Worm (Caenorhabditis elegans) whole organism, early embryonic: ENCODE results near the gene cec-7.

Experiments
- B0310.2 ChIP-seq: sonication (generic microtip); optimal IDR thresholded peaks from 2 replicates; lab custom pipeline; 2016; ENCODE audit warnings: mild to moderate bottlenecking, missing genetic modification characterization, missing compliant biosample characterization
- aly-1 ChIP-seq: sonication (generic microtip); optimal IDR thresholded peaks from 2 replicates; lab custom pipeline; 2016; ENCODE audit warnings: missing genetic modification characterization, missing compliant biosample characterization
- ama-1 ChIP-seq: fragments of 150-350 bp; optimal IDR thresholded peaks from 2 replicates; lab custom pipeline; 2014
- ceh-13 ChIP-seq: fragments of 200-800 bp; sonication (Bioruptor generic); optimal IDR thresholded peaks from 2 replicates; lab custom pipeline; 2018; ENCODE audit warnings: mild to moderate bottlenecking, missing genetic modification characterization, missing compliant biosample characterization
- pes-1 ChIP-seq: fragments of 200-800 bp; sonication (Bioruptor generic); IDR thresholded peaks from 2 replicates; pipeline ENCODE4 v1.3.6; 2022; ENCODE audit warnings: missing genetic modification reagents, missing genetic modification characterization, missing compliant biosample characterization
- tbx-11 ChIP-seq: fragments of 200-800 bp; sonication (Bioruptor generic); IDR thresholded peaks from 2 replicates; pipeline ENCODE4 v1.3.6; 2022; ENCODE audit warnings: missing genetic modification characterization, missing compliant biosample characterization
- tbx-37 ChIP-seq: fragments of 200-800 bp; sonication (Bioruptor generic); conservative IDR thresholded peaks from 2 replicates; pipeline ENCODE4 v1.3.6; 2022; ENCODE audit warnings: missing genetic modification reagents, missing genetic modification characterization, missing compliant biosample characterization
- tra-4 ChIP-seq: sonication (generic microtip); optimal IDR thresholded peaks from 2 replicates; lab custom pipeline; 2017; ENCODE audit warnings: missing genetic modification characterization, missing compliant biosample characterization

- TF ChIP-seq pes-1 (GFP tag; lab: Robert Waterston, UW) (no peak), tbx-11 (GFP tag; lab: Robert Waterston, UW) (no peak), ama-1 (lab: Kevin White, UChicago) (no peak), aly-1 (tag; lab: Kevin White, UChicago) (no peak), ceh-13 (GFP tag; lab: Kevin White, UChicago) (no peak), B0310.2 (no peak), tra-4 (tag; lab: Kevin White, UChicago) (no peak), tbx-37 (GFP tag; lab: Robert Waterston, UW) (no peak)
Measured at ce11 chrIII:12855394-12855793, 22.0 kb downstream of the cec-7 start, which contains the start of gene Y37D8A.5.
